Worm (Caenorhabditis elegans) whole organism, L1 larva: ENCODE results near the gene pid-5.

Source experiments
- C34B4.2 ChIP-seq: sonication (generic microtip); optimal IDR thresholded peaks from 2 replicates; lab custom pipeline; 2017; ENCODE audit warnings: mild to moderate bottlenecking, missing genetic modification characterization, missing compliant biosample characterization
- aha-1 ChIP-seq: fragments of 150-350 bp; optimal IDR thresholded peaks from 2 replicates; lab custom pipeline; 2014; ENCODE audit warnings: missing biosample characterization, missing genetic modification characterization
- alr-1 ChIP-seq: fragments of 200-800 bp; sonication (Bioruptor generic); optimal IDR thresholded peaks from 2 replicates; lab custom pipeline; 2018; ENCODE audit warnings: borderline replicate concordance, mild to moderate bottlenecking, missing genetic modification characterization, missing compliant biosample characterization
- ama-1 ChIP-seq: fragments of 150-350 bp; optimal IDR thresholded peaks from 2 replicates; lab custom pipeline; 2014
- ceh-63 ChIP-seq: fragments of 200-800 bp; sonication (Bioruptor generic); optimal IDR thresholded peaks from 2 replicates; lab custom pipeline; 2018; ENCODE audit warnings: mild to moderate bottlenecking, missing genetic modification characterization, missing compliant biosample characterization
- ceh-82 ChIP-seq, 3 experiments: fragments of 150-350 bp in 1 of 3; sonication (generic microtip) in 2 of 3; optimal IDR thresholded peaks; 2 replicates each; lab custom pipeline; 2014 to 2017; ENCODE audit warnings: missing biosample characterization in 3 of 3, missing genetic modification characterization in 3 of 3
- ceh-88 ChIP-seq: fragments of 200-800 bp; sonication (Bioruptor generic); IDR thresholded peaks from 2 replicates; pipeline ENCODE4 v1.3.6; 2022; ENCODE audit warnings: missing genetic modification characterization, missing compliant biosample characterization
- efl-1 ChIP-seq, 4 experiments: fragments of 150-350 bp; optimal IDR thresholded peaks in 3 of 4; peaks in 1 of 4; 1 replicate in 1 of 4; 2 replicates in 3 of 4; lab custom pipeline; 2014; ENCODE audit warnings: missing biosample characterization in 2 of 4, missing genetic modification characterization in 2 of 4, missing genetic modification reagents in 2 of 4
- efl-3 ChIP-seq: fragments of 200-800 bp; sonication (Bioruptor generic); optimal IDR thresholded peaks from 2 replicates; lab custom pipeline; 2018; ENCODE audit warnings: mild to moderate bottlenecking, missing genetic modification characterization, missing compliant biosample characterization
- elt-2 ChIP-seq: sonication (generic microtip); optimal IDR thresholded peaks from 2 replicates; lab custom pipeline; 2016; ENCODE audit warnings: missing genetic modification characterization, mild to moderate bottlenecking, inconsistent platforms, missing compliant biosample characterization, missing genetic modification reagents
- fkh-4 ChIP-seq: sonication (generic microtip); optimal IDR thresholded peaks from 2 replicates; lab custom pipeline; 2016; ENCODE audit warnings: missing compliant biosample characterization, missing genetic modification characterization, borderline replicate concordance
- grh-1 ChIP-seq: fragments of 200-800 bp; sonication (Bioruptor generic); IDR thresholded peaks from 2 replicates; pipeline ENCODE4 v1.3.6; 2022; ENCODE audit warnings: missing genetic modification reagents, missing genetic modification characterization, missing compliant biosample characterization
- hlh-17 ChIP-seq: fragments of 200-800 bp; sonication (Bioruptor generic); optimal IDR thresholded peaks from 2 replicates; lab custom pipeline; 2018; ENCODE audit warnings: missing genetic modification characterization, mild to moderate bottlenecking, missing compliant biosample characterization, moderate library complexity, borderline replicate concordance
- hpl-2 ChIP-seq: fragments of 150-350 bp; optimal IDR thresholded peaks from 2 replicates; lab custom pipeline; 2014; ENCODE audit warnings: missing biosample characterization, missing genetic modification reagents, missing genetic modification characterization
- jun-1 ChIP-seq: fragments of 150-350 bp; optimal IDR thresholded peaks from 2 replicates; lab custom pipeline; 2014; ENCODE audit warnings: missing biosample characterization, missing genetic modification reagents, missing genetic modification characterization
- lin-14 ChIP-seq: fragments of 200-800 bp; sonication (Bioruptor generic); optimal IDR thresholded peaks from 2 replicates; lab custom pipeline; 2018; ENCODE audit warnings: mild to moderate bottlenecking, missing genetic modification characterization, moderate library complexity, missing compliant biosample characterization
- lin-35 ChIP-seq, 2 experiments: fragments of 150-350 bp; optimal IDR thresholded peaks; 2 replicates each; lab custom pipeline; 2014; ENCODE audit warnings: missing biosample characterization in 2 of 2, missing genetic modification characterization in 2 of 2, missing genetic modification reagents in 2 of 2
- lin-39 ChIP-seq: fragments of 150-350 bp; optimal IDR thresholded peaks from 2 replicates; lab custom pipeline; 2014; ENCODE audit warnings: missing biosample characterization, missing genetic modification reagents, missing genetic modification characterization
- lsy-2 ChIP-seq, 2 experiments: fragments of 150-350 bp; optimal IDR thresholded peaks; 2 replicates each; lab custom pipeline; 2014; ENCODE audit warnings: missing biosample characterization in 2 of 2, missing genetic modification characterization in 2 of 2
- mab-9 ChIP-seq: fragments of 200-800 bp; sonication (Bioruptor generic); IDR thresholded peaks from 2 replicates; pipeline ENCODE4 v1.3.6; 2022; ENCODE audit warnings: missing genetic modification reagents, missing genetic modification characterization, missing compliant biosample characterization
- nhr-12 ChIP-seq: sonication (generic microtip); optimal IDR thresholded peaks from 2 replicates; lab custom pipeline; 2017; ENCODE audit warnings: missing biosample characterization, missing genetic modification characterization
- nhr-237 ChIP-seq: fragments of 150-350 bp; optimal IDR thresholded peaks from 2 replicates; lab custom pipeline; 2014; ENCODE audit warnings: missing biosample characterization, missing genetic modification characterization
- nhr-28 ChIP-seq: fragments of 150-350 bp; optimal IDR thresholded peaks from 2 replicates; lab custom pipeline; 2014; ENCODE audit warnings: missing biosample characterization, missing genetic modification characterization
- nhr-76 ChIP-seq: sonication (generic microtip); optimal IDR thresholded peaks from 2 replicates; lab custom pipeline; 2017; ENCODE audit warnings: missing biosample characterization, missing genetic modification characterization
- nhr-77 ChIP-seq: fragments of 150-350 bp; optimal IDR thresholded peaks from 2 replicates; lab custom pipeline; 2014; ENCODE audit warnings: missing biosample characterization, missing genetic modification characterization
- nhr-85 ChIP-seq: sonication (generic microtip); peaks from one replicate; lab custom pipeline; 2016; ENCODE audit warnings: missing genetic modification characterization, inconsistent platforms, missing compliant biosample characterization
- pag-3 ChIP-seq: sonication (generic microtip); optimal IDR thresholded peaks from 2 replicates; lab custom pipeline; 2017; ENCODE audit warnings: missing genetic modification characterization, mild to moderate bottlenecking, missing compliant biosample characterization, antibody characterized with exemption, borderline replicate concordance; ENCODE audit not compliant: insufficient read depth
- pax-3 ChIP-seq: fragments of 200-800 bp; sonication (Bioruptor generic); optimal IDR thresholded peaks from 2 replicates; lab custom pipeline; 2018; ENCODE audit warnings: mild to moderate bottlenecking, missing genetic modification characterization, moderate library complexity, missing compliant biosample characterization
- pqm-1 ChIP-seq: sonication (generic microtip); optimal IDR thresholded peaks from 3 replicates; lab custom pipeline; 2017; ENCODE audit warnings: missing biosample characterization, missing genetic modification characterization
- rnt-1 ChIP-seq: sonication (generic microtip); optimal IDR thresholded peaks from 2 replicates; lab custom pipeline; 2016; ENCODE audit warnings: mild to moderate bottlenecking, missing genetic modification characterization, moderate library complexity, missing compliant biosample characterization
- snpc-4 ChIP-seq: fragments of 150-350 bp; optimal IDR thresholded peaks from 2 replicates; lab custom pipeline; 2014; ENCODE audit warnings: missing biosample characterization, missing genetic modification characterization
- sox-4 ChIP-seq: sonication (generic microtip); optimal IDR thresholded peaks from 2 replicates; lab custom pipeline; 2016; ENCODE audit warnings: missing genetic modification characterization, missing compliant biosample characterization
- sptf-1 ChIP-seq: fragments of 150-350 bp; optimal IDR thresholded peaks from 2 replicates; lab custom pipeline; 2014; ENCODE audit warnings: missing biosample characterization, missing genetic modification characterization
- sup-37 ChIP-seq: fragments of 200-800 bp; sonication (Bioruptor generic); optimal IDR thresholded peaks from 2 replicates; lab custom pipeline; 2018; ENCODE audit warnings: mild to moderate bottlenecking, missing genetic modification characterization, missing compliant biosample characterization
- swsn-7 ChIP-seq: sonication (generic microtip); optimal IDR thresholded peaks from 2 replicates; lab custom pipeline; 2016; ENCODE audit warnings: missing genetic modification characterization, missing compliant biosample characterization
- tbx-2 ChIP-seq: sonication (generic microtip); optimal IDR thresholded peaks from 2 replicates; lab custom pipeline; 2016; ENCODE audit warnings: missing genetic modification characterization, missing compliant biosample characterization
- unc-130 ChIP-seq: fragments of 150-350 bp; optimal IDR thresholded peaks from 2 replicates; lab custom pipeline; 2017; ENCODE audit warnings: missing biosample characterization, missing genetic modification characterization, inconsistent platforms
- unc-86 ChIP-seq: sonication (generic microtip); optimal IDR thresholded peaks from 2 replicates; lab custom pipeline; 2016; ENCODE audit warnings: missing genetic modification characterization, missing compliant biosample characterization
- unc-98 ChIP-seq: fragments of 200-800 bp; sonication (Bioruptor generic); IDR thresholded peaks from 2 replicates; pipeline ENCODE4 v1.3.6; 2022; ENCODE audit warnings: missing genetic modification characterization, missing compliant biosample characterization
- vab-15 ChIP-seq: sonication (generic microtip); optimal IDR thresholded peaks from 2 replicates; lab custom pipeline; 2017; ENCODE audit warnings: missing genotype, mild to moderate bottlenecking, missing genetic modification characterization, missing compliant biosample characterization
- zag-1 ChIP-seq: fragments of 150-350 bp; optimal IDR thresholded peaks from 2 replicates; lab custom pipeline; 2014; ENCODE audit warnings: missing biosample characterization, missing genetic modification characterization
- zip-4 ChIP-seq: fragments of 200-800 bp; sonication (Bioruptor generic); optimal IDR thresholded peaks from 2 replicates; lab custom pipeline; 2018; ENCODE audit warnings: mild to moderate bottlenecking, missing genetic modification characterization, moderate library complexity, missing compliant biosample characterization
- ztf-11 ChIP-seq, 2 experiments: sonication (generic microtip); optimal IDR thresholded peaks; 2 replicates each; lab custom pipeline; 2016 to 2017; ENCODE audit warnings: missing genetic modification characterization in 2 of 2, missing biosample characterization in 1 of 2, missing compliant biosample characterization in 1 of 2
- ztf-4 ChIP-seq: fragments of 150-350 bp; optimal IDR thresholded peaks from 2 replicates; lab custom pipeline; 2014; ENCODE audit warnings: missing biosample characterization, missing genetic modification characterization

The pid-5 gene

ce11 chrV:4143034-4143433 is 32.6 kb upstream of the pid-5 start (continued):
- TF ChIP-seq ceh-63 (GFP tag; lab: Kevin White, UChicago) (no peak), jun-1 (tag; lab: Kevin White, UChicago) (peak; percentile 26), efl-3 (GFP tag; lab: Kevin White, UChicago) (no peak), lin-14 (GFP tag; lab: Kevin White, UChicago) (peak; percentile 97), alr-1 (no peak), pax-3 (tag; lab: Kevin White, UChicago) (peak; percentile 74), aha-1 (peak; percentile 70), sptf-1 (tag; lab: Kevin White, UChicago) (no peak), ama-1 (no peak), grh-1 (GFP tag; lab: Robert Waterston, UW) (peak; percentile 68), snpc-4 (tag; lab: Kevin White, UChicago) (peak; percentile 85), lin-35 (GFP tag; optimal IDR thresholded peaks at IDR 0.05; lab: Kevin White, UChicago) (peak; percentile 81 to 86), lsy-2 (tag; optimal IDR thresholded peaks at IDR 0.05; lab: Kevin White, UChicago) (peak; percentile 85 to 91), pqm-1 (peak; percentile 82), efl-1 (optimal IDR thresholded peaks at IDR 0.05; lab: Kevin White, UChicago) (peak; percentile 84 to 85), efl-1 (GFP tag; optimal IDR thresholded peaks at IDR 0.05 in 1 of 2; lab: Kevin White, UChicago) (peak; percentile 77 to 97), rnt-1 (tag; lab: Kevin White, UChicago) (peak; percentile 89), elt-2 (tag; lab: Kevin White, UChicago) (peak; percentile 69), hpl-2 (GFP tag; lab: Kevin White, UChicago) (no peak), C34B4.2 (tag; lab: Kevin White, UChicago) (no peak), zip-4 (GFP tag; lab: Kevin White, UChicago) (peak; percentile 5), vab-15 (peak; percentile 71), hlh-17 (GFP tag; lab: Kevin White, UChicago) (no peak), lin-39 (peak; percentile 72), tbx-2 (peak; percentile 92), ztf-4 (peak; percentile 67), nhr-85 (tag; lab: Kevin White, UChicago) (peak; percentile 91), mab-9 (GFP tag; lab: Robert Waterston, UW) (peak; percentile 71), pag-3 (tag; lab: Kevin White, UChicago) (peak; percentile 92), ztf-11 (tag; optimal IDR thresholded peaks at IDR 0.05; lab: Kevin White, UChicago) (peak in 1 of 2 experiments; percentile 31), nhr-77 (peak; percentile 44), sup-37 (peak; percentile 76), nhr-28 (tag; lab: Kevin White, UChicago) (no peak), ceh-82 (tag; optimal IDR thresholded peaks at IDR 0.05; lab: Kevin White, UChicago) (peak; percentile 26 to 86 (median 73)), swsn-7 (tag; lab: Kevin White, UChicago) (peak; percentile 92), nhr-237 (peak; percentile 28), nhr-12 (tag; lab: Kevin White, UChicago) (no peak), zag-1 (tag; lab: Kevin White, UChicago) (no peak), sox-4 (peak; percentile 14), fkh-4 (tag; lab: Kevin White, UChicago) (peak; percentile 63), unc-86 (tag; lab: Kevin White, UChicago) (peak; percentile 86), ceh-88 (GFP tag; lab: Robert Waterston, UW) (0 out of 2 replicates have a peak, but pooled peaks have one; percentile 36), nhr-76 (tag; lab: Kevin White, UChicago) (no peak), unc-98 (GFP tag; lab: Robert Waterston, UW) (no peak), unc-130 (peak; percentile 70)
